Fruit fly (Drosophila melanogaster) Kc167 (cell line): ENCODE results near the gene ninaB.

Experiments
- Myc ChIP-seq: fragments of >200 bp; optimal IDR thresholded peaks from 2 replicates; lab custom pipeline; 2017; ENCODE audit warnings: missing external identifiers
- insv ChIP-seq: fragments of >200 bp; optimal IDR thresholded peaks from 3 replicates; lab custom pipeline; 2018; ENCODE audit warnings: missing external identifiers
- psq ChIP-seq: fragments of >200 bp; optimal IDR thresholded peaks from 2 replicates; lab custom pipeline; 2017; ENCODE audit warnings: missing external identifiers
- ttk ChIP-seq: sonication (Bioruptor generic); optimal IDR thresholded peaks from 2 replicates; lab custom pipeline; 2017; ENCODE audit warnings: missing external identifiers

- TF ChIP-seq insv (lab: Kevin White, UChicago) = no peak
- no peak for TF ChIP-seq psq (lab: Kevin White, UChicago)
- no peak for TF ChIP-seq Myc (lab: Kevin White, UChicago)
- no peak for TF ChIP-seq ttk (lab: Kevin White, UChicago)
These were observed 21.6 kb downstream of the ninaB start for dm6 chr3R:13721998-13722397.
